Worm (Caenorhabditis elegans) whole organism, young adult: Measurements from ENCODE around the gene sqv-3.

Experiments
- dox-1 ChIP-seq: fragments of 200-800 bp; sonication (Bioruptor generic); IDR thresholded peaks from 2 replicates; pipeline ENCODE4 v1.3.6; 2022; ENCODE audit warnings: missing genetic modification reagents, missing genetic modification characterization, missing compliant biosample characterization
- ets-4 ChIP-seq: fragments of 200-800 bp; sonication (Bioruptor generic); optimal IDR thresholded peaks from 2 replicates; lab custom pipeline; 2018; ENCODE audit warnings: mild to moderate bottlenecking, missing genetic modification characterization, missing compliant biosample characterization
- nhr-80 ChIP-seq: sonication (generic microtip); optimal IDR thresholded peaks from 2 replicates; lab custom pipeline; 2016; ENCODE audit warnings: missing genetic modification characterization, missing compliant biosample characterization
- snpc-4 ChIP-seq, 5 experiments: fragments of 150-350 bp in 1 of 5; sonication (generic microtip) in 4 of 5; optimal IDR thresholded peaks; 2 replicates each; lab custom pipeline; 2014 to 2018; ENCODE audit warnings: missing genetic modification characterization in 5 of 5, missing biosample characterization in 3 of 5, antibody characterized with exemption in 2 of 5, mild to moderate bottlenecking in 2 of 5, missing compliant biosample characterization in 2 of 5, missing genotype in 2 of 5, moderate library complexity in 2 of 5, missing genetic modification reagents in 1 of 5
- somi-1 ChIP-seq: fragments of 200-800 bp; sonication (Bioruptor generic); optimal IDR thresholded peaks from 2 replicates; lab custom pipeline; 2018; ENCODE audit warnings: mild to moderate bottlenecking, missing genetic modification characterization, missing compliant biosample characterization
- tlf-1 ChIP-seq: fragments of 200-800 bp; sonication (Bioruptor generic); optimal IDR thresholded peaks from 2 replicates; lab custom pipeline; 2018; ENCODE audit warnings: mild to moderate bottlenecking, missing genetic modification characterization, missing compliant biosample characterization
- unc-62 ChIP-seq: fragments of 150-350 bp; optimal IDR thresholded peaks from 2 replicates; lab custom pipeline; 2014; ENCODE audit warnings: missing biosample characterization, missing genetic modification reagents, missing genetic modification characterization

DNA sequence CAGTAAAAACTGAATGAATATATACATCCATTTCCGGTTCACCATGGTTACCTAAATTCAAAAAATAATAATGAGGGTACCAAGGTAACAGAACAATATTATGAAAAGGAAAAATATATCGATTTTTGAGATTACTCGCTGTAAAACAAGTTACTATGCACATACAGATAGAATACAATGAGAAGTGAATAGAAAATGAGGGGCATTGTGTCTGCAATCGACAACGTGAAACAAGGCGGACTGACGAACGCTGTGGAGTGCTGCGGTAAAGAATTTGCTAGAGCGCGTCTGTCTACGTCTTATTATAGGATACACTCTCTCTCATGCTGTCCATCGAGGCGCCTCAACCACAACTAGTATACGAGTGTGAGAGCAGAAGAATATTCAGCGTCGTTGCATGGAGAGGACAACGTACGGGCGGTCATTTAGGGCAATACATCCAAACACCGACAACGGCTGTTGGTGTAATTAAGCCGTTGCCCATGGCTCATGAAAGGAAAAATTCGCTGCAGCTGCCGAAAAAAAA lies 37.0 kb upstream of the sqv-3 start, which contains the start of gene cnx-1:
- TF ChIP-seq dox-1 (GFP tag; lab: Robert Waterston, UW) = peak; percentile 8; the same call in 1 of the 2 replicates
- TF ChIP-seq snpc-4 (GFP tag; optimal IDR thresholded peaks at IDR 0.05; lab: Kevin White, UChicago) = no peak
- no peak for TF ChIP-seq snpc-4 (tag; optimal IDR thresholded peaks at IDR 0.05; lab: Kevin White, UChicago)
- TF ChIP-seq nhr-80 (tag; lab: Kevin White, UChicago) = peak; percentile 2
- no peak for TF ChIP-seq ets-4 (GFP tag; lab: Kevin White, UChicago)
- TF ChIP-seq unc-62 (GFP tag; lab: Kevin White, UChicago) = no peak
- no peak for TF ChIP-seq tlf-1 (GFP tag; lab: Kevin White, UChicago)
- no peak for TF ChIP-seq somi-1 (GFP tag; lab: Kevin White, UChicago)
